Worm (Caenorhabditis elegans): ENCODE measurements around the gene Y34B4A.4.

DNA sequence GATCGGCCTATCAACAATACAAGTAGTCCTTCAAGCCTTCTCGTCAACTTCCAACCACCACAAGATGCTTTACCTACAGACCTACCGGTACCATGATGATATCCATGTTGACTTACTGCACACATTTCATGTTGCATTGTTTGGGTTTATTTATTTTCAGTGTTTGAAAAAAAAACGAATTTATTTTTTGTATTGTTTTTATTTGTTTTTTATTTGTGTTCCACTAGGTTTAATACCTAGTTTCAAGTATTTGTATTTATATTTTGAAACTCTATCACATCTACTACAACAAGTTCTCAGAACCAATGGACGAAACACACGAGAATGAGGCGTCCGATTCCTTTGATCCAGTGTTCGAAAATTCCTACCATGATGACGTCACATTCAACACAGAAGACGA lies 19.4 kb downstream of the Y34B4A.4 start, which contains the start of gene vps-41:
- TF ChIP-seq nhr-237 (tag; optimal IDR thresholded peaks at IDR 0.05) (no peak), unc-62 (GFP tag; optimal IDR thresholded peaks at IDR 0.05) (no peak), lin-13 (tag; optimal IDR thresholded peaks at IDR 0.05) (no peak), unc-39 (tag; optimal IDR thresholded peaks at IDR 0.05) (no peak), ztf-11 (tag; optimal IDR thresholded peaks at IDR 0.05) (no peak), elt-3 (tag; optimal IDR thresholded peaks at IDR 0.05) (no peak)

All from whole organism, mixed stage, embryonic.